Fruit fly (Drosophila melanogaster): ENCODE data around the gene CG43088.

DNA sequence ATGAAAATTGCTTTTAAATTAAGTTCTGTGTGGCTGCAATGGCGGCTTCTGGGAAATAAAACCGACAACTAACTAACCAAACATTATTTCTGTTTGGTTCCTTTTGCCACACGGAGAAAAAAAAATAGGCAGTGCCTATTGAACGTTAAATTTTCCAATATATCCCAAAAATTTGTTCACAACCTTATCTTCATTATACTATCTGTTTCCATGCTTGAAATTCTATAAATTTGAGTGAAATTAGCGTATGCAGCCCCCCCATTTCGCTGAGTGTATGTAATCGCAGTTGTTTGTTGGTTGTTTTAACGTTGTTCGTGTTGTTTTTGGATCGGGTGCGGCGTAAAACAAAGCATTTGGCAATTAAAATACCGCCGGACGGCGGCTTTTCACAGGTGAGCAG is 36.3 kb downstream of the CG43088 start:
- TF ChIP-seq insv (optimal IDR thresholded peaks at IDR 0.05) = no peak
- TF ChIP-seq h (optimal IDR thresholded peaks at IDR 0.05) = no peak

Data from Kc167 (cell line).